Fruit fly (Drosophila melanogaster) whole organism: ENCODE data around the gene ine.

Source experiments
- CG8478 ChIP-seq: fragments of >200 bp; optimal IDR thresholded peaks from 2 replicates; lab custom pipeline; 2018; ENCODE audit warnings: inconsistent platforms
- EcR ChIP-seq, 2 experiments: fragments of >200 bp; optimal IDR thresholded peaks; 2 replicates each; lab custom pipeline; 2017; ENCODE audit warnings: missing biosample characterization in 2 of 2, missing genetic modification characterization in 2 of 2, missing genetic modification reagents in 2 of 2
- pan ChIP-seq: fragments of >200 bp; optimal IDR thresholded peaks from 2 replicates; lab custom pipeline; 2017
- usp ChIP-seq: fragments of >200 bp; optimal IDR thresholded peaks from 2 replicates; lab custom pipeline; 2017; ENCODE audit warnings: missing biosample characterization, missing genetic modification characterization, mixed read lengths

DNA sequence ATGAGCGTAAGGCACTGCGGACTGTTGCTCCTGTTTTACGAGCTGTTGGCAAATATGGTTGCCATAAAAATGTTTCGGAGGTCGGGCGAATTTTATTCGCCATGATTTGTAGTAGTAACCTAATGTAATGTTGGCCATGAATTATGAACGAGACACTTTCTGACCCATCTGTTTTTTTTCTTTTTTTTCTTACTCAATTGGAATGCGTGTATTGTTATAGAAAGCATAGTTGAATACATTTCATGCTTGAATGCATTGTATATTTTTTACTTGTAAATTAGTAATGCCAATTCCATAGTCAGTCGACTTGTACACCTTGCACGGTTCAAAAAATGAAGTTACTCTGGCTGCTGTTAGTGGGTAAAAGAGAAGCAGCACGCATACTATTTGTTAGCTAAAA lies 39.3 kb downstream of the ine start, which contains the start of gene CG43056:
- TF ChIP-seq EcR (GFP tag; optimal IDR thresholded peaks at IDR 0.05; lab: Kevin White, UChicago): no peak
- no peak for TF ChIP-seq usp
- TF ChIP-seq CG8478: no peak
- no peak for TF ChIP-seq pan (lab: Kevin White, UChicago)
